Worm (Caenorhabditis elegans) whole organism, young adult: Measurements from ENCODE around the gene rml-4.

Source experiments
- B0261.1 ChIP-seq: sonication (generic microtip); optimal IDR thresholded peaks from 2 replicates; lab custom pipeline; 2016; ENCODE audit warnings: mild to moderate bottlenecking, missing genetic modification characterization, moderate library complexity, missing compliant biosample characterization
- B0336.3 ChIP-seq: fragments of 200-800 bp; sonication (Bioruptor generic); IDR thresholded peaks from 2 replicates; pipeline ENCODE4 v1.3.6; 2022; ENCODE audit warnings: missing genetic modification characterization, missing compliant biosample characterization
- D2030.7 ChIP-seq: fragments of 200-800 bp; sonication (Bioruptor generic); IDR thresholded peaks from 2 replicates; pipeline ENCODE4 v1.3.6; 2022; ENCODE audit warnings: missing genetic modification reagents, missing genetic modification characterization, missing compliant biosample characterization
- F22D6.2 ChIP-seq: sonication (generic microtip); optimal IDR thresholded peaks from 2 replicates; lab custom pipeline; 2016; ENCODE audit warnings: mild to moderate bottlenecking, missing genetic modification characterization, missing compliant biosample characterization
- F57C9.4 ChIP-seq: sonication (generic microtip); optimal IDR thresholded peaks from 2 replicates; lab custom pipeline; 2017; ENCODE audit warnings: mild to moderate bottlenecking, missing genetic modification characterization, missing compliant biosample characterization
- K12H6.12 ChIP-seq: fragments of 200-800 bp; sonication (Bioruptor generic); optimal IDR thresholded peaks from 2 replicates; lab custom pipeline; 2018; ENCODE audit warnings: mild to moderate bottlenecking, missing genetic modification characterization, missing compliant biosample characterization
- T26A5.8 ChIP-seq: sonication (generic microtip); optimal IDR thresholded peaks from 2 replicates; lab custom pipeline; 2016; ENCODE audit warnings: missing genetic modification characterization, missing compliant biosample characterization
- Y53G8AR.9 ChIP-seq: fragments of 200-800 bp; sonication (Bioruptor generic); conservative IDR thresholded peaks from 2 replicates; pipeline ENCODE4 v1.3.6; 2022; ENCODE audit warnings: missing genetic modification reagents, missing genetic modification characterization, missing compliant biosample characterization
- Y67H2A.10 ChIP-seq: fragments of 200-800 bp; sonication (Bioruptor generic); conservative IDR thresholded peaks from 2 replicates; pipeline ENCODE4 v1.3.6; 2022; ENCODE audit warnings: missing genetic modification reagents, missing genetic modification characterization, missing compliant biosample characterization
- Y79H2A.3 ChIP-seq: fragments of 200-800 bp; sonication (Bioruptor generic); conservative IDR thresholded peaks from 2 replicates; pipeline ENCODE4 v1.3.6; 2022; ENCODE audit warnings: missing genetic modification reagents, missing genetic modification characterization, missing compliant biosample characterization
- athp-1 ChIP-seq: sonication (generic microtip); optimal IDR thresholded peaks from 2 replicates; lab custom pipeline; 2017; ENCODE audit warnings: mild to moderate bottlenecking, missing genetic modification characterization, missing compliant biosample characterization
- attf-6 ChIP-seq: fragments of 200-800 bp; sonication (Bioruptor generic); IDR thresholded peaks from 2 replicates; pipeline ENCODE4 v1.3.6; 2022; ENCODE audit warnings: missing genetic modification reagents, missing genetic modification characterization, missing compliant biosample characterization
- ceh-27 ChIP-seq: fragments of 200-800 bp; sonication (Bioruptor generic); optimal IDR thresholded peaks from 2 replicates; lab custom pipeline; 2018; ENCODE audit warnings: mild to moderate bottlenecking, missing genetic modification characterization, moderate library complexity, missing compliant biosample characterization
- ceh-58 ChIP-seq: fragments of 200-800 bp; sonication (Bioruptor generic); IDR thresholded peaks from 2 replicates; pipeline ENCODE4 v1.3.6; 2022; ENCODE audit warnings: missing genetic modification characterization, missing compliant biosample characterization
- chd-7 ChIP-seq: sonication (generic microtip); optimal IDR thresholded peaks from 2 replicates; lab custom pipeline; 2016; ENCODE audit warnings: mild to moderate bottlenecking, missing genetic modification characterization, moderate library complexity, missing compliant biosample characterization
- dox-1 ChIP-seq: fragments of 200-800 bp; sonication (Bioruptor generic); IDR thresholded peaks from 2 replicates; pipeline ENCODE4 v1.3.6; 2022; ENCODE audit warnings: missing genetic modification reagents, missing genetic modification characterization, missing compliant biosample characterization
- dpff-1 ChIP-seq: sonication (generic microtip); optimal IDR thresholded peaks from 2 replicates; lab custom pipeline; 2017; ENCODE audit warnings: mild to moderate bottlenecking, missing genetic modification characterization, missing compliant biosample characterization
- egl-44 ChIP-seq: fragments of 200-800 bp; sonication (Bioruptor generic); IDR thresholded peaks from 2 replicates; pipeline ENCODE4 v1.3.6; 2022; ENCODE audit warnings: missing genetic modification reagents, missing genetic modification characterization, missing compliant biosample characterization
- gei-17 ChIP-seq: fragments of 200-800 bp; sonication (Bioruptor generic); optimal IDR thresholded peaks from 2 replicates; lab custom pipeline; 2018; ENCODE audit warnings: mild to moderate bottlenecking, missing genetic modification characterization, missing compliant biosample characterization
- hlh-26 ChIP-seq: fragments of 200-800 bp; sonication (Bioruptor generic); conservative IDR thresholded peaks from 2 replicates; pipeline ENCODE4 v1.3.6; 2022; ENCODE audit warnings: missing genetic modification reagents, missing genetic modification characterization, missing compliant biosample characterization
- hsf-1 ChIP-seq: fragments of 200-800 bp; sonication (Bioruptor generic); IDR thresholded peaks from 2 replicates; pipeline ENCODE4 v1.3.6; 2022; ENCODE audit warnings: missing genetic modification reagents, missing genetic modification characterization, missing compliant biosample characterization
- let-607 ChIP-seq, 2 experiments: fragments of 200-800 bp in 1 of 2; sonication (Bioruptor generic) in 1 of 2; sonication (generic microtip) in 1 of 2; optimal IDR thresholded peaks; 2 replicates each; lab custom pipeline; 2016 to 2018; ENCODE audit warnings: mild to moderate bottlenecking in 2 of 2, missing compliant biosample characterization in 2 of 2, missing genetic modification characterization in 2 of 2, moderate library complexity in 2 of 2, missing genotype in 1 of 2
- lin-35 ChIP-seq, 3 experiments: fragments of 150-350 bp in 2 of 3; sonication (generic microtip) in 1 of 3; optimal IDR thresholded peaks; 2 replicates each; lab custom pipeline; 2014 to 2018; ENCODE audit warnings: missing biosample characterization in 3 of 3, missing genetic modification characterization in 3 of 3, missing genetic modification reagents in 3 of 3
- lin-54 ChIP-seq: fragments of 200-800 bp; sonication (Bioruptor generic); optimal IDR thresholded peaks from 2 replicates; lab custom pipeline; 2018; ENCODE audit warnings: mild to moderate bottlenecking, missing genetic modification characterization, missing compliant biosample characterization
- lir-1 ChIP-seq: fragments of 200-800 bp; sonication (Bioruptor generic); conservative IDR thresholded peaks from 2 replicates; pipeline ENCODE4 v1.3.6; 2022; ENCODE audit warnings: missing genetic modification reagents, missing genetic modification characterization, missing compliant biosample characterization
- lsl-1 ChIP-seq: fragments of 200-800 bp; sonication (Bioruptor generic); optimal IDR thresholded peaks from 2 replicates; lab custom pipeline; 2018; ENCODE audit warnings: mild to moderate bottlenecking, missing genetic modification characterization, moderate library complexity, missing compliant biosample characterization
- lsy-27 ChIP-seq: sonication (generic microtip); optimal IDR thresholded peaks from 2 replicates; lab custom pipeline; 2017; ENCODE audit warnings: missing genetic modification characterization, mild to moderate bottlenecking, missing compliant biosample characterization, antibody characterized with exemption, missing genotype, borderline replicate concordance; ENCODE audit not compliant: insufficient read depth
- madf-10 ChIP-seq: sonication (generic microtip); optimal IDR thresholded peaks from 2 replicates; lab custom pipeline; 2016; ENCODE audit warnings: mild to moderate bottlenecking, missing genetic modification characterization, missing compliant biosample characterization
- madf-6 ChIP-seq: fragments of 200-800 bp; sonication (Bioruptor generic); IDR thresholded peaks from 2 replicates; pipeline ENCODE4 v1.3.6; 2022; ENCODE audit warnings: missing genetic modification reagents, missing genetic modification characterization, missing compliant biosample characterization
- nhr-120 ChIP-seq: fragments of 200-800 bp; sonication (Bioruptor generic); IDR thresholded peaks from 2 replicates; pipeline ENCODE4 v1.3.6; 2022; ENCODE audit warnings: missing genetic modification characterization, missing compliant biosample characterization
- nhr-179 ChIP-seq: sonication (generic microtip); optimal IDR thresholded peaks from 2 replicates; lab custom pipeline; 2016; ENCODE audit warnings: mild to moderate bottlenecking, missing genetic modification characterization, missing compliant biosample characterization
- pbrm-1 ChIP-seq: fragments of 200-800 bp; sonication (Bioruptor generic); IDR thresholded peaks from 2 replicates; pipeline ENCODE4 v1.3.6; 2022; ENCODE audit warnings: missing genetic modification reagents, missing genetic modification characterization, missing compliant biosample characterization
- snpc-1.1 ChIP-seq: sonication (generic microtip); optimal IDR thresholded peaks from 2 replicates; lab custom pipeline; 2017; ENCODE audit warnings: missing genetic modification characterization, mild to moderate bottlenecking, missing compliant biosample characterization, antibody characterized with exemption, moderate library complexity, missing genotype, missing genetic modification reagents; ENCODE audit not compliant: insufficient read depth
- snpc-1.3 ChIP-seq: sonication (generic microtip); optimal IDR thresholded peaks from 2 replicates; lab custom pipeline; 2017; ENCODE audit warnings: missing genetic modification characterization, mild to moderate bottlenecking, missing compliant biosample characterization, antibody characterized with exemption, moderate library complexity, missing genotype, missing genetic modification reagents; ENCODE audit not compliant: insufficient read depth
- xnd-1 ChIP-seq: sonication (generic microtip); optimal IDR thresholded peaks from 2 replicates; lab custom pipeline; 2016; ENCODE audit warnings: missing genotype, missing genetic modification reagents, missing genetic modification characterization, missing compliant biosample characterization
- ztf-25 ChIP-seq: fragments of 200-800 bp; sonication (Bioruptor generic); IDR thresholded peaks from 2 replicates; pipeline ENCODE4 v1.3.6; 2022; ENCODE audit warnings: missing genetic modification reagents, missing genetic modification characterization, missing compliant biosample characterization
- ztf-26 ChIP-seq: sonication (generic microtip); optimal IDR thresholded peaks from 2 replicates; lab custom pipeline; 2017; ENCODE audit warnings: missing genetic modification characterization, missing compliant biosample characterization

Gene rml-4

DNA sequence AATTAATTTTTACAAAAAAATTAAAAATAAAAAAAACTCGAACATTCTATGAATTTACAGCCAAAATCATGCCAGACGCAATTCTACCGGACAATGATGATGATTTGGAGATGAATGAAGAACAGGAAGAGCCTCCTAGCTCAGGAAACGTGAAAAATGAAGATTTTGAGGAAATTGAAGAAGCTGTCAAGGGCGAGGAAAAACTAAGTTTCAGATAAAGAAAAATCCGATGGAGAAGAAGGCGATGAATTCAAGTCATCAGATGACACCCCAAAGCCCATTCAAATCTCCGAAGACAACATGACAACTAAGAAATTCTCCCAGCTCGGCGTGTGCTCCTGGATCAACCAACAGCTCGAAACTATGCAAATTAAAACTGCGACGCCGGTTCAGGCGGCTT is 26.9 kb downstream of the rml-4 start, which contains the start of gene Y52E8A.1:
Gene Y52E8A.1, plus strand, starts transcription at position 301 of the 400 bp plus-strand sequence.
- TF ChIP-seq D2030.7 (GFP tag; lab: Robert Waterston, UW) (no peak), egl-44 (GFP tag; lab: Robert Waterston, UW) (no peak), hsf-1 (GFP tag; lab: Robert Waterston, UW) (no peak), ceh-27 (GFP tag; lab: Kevin White, UChicago) (no peak), madf-6 (no peak), let-607 (tag; optimal IDR thresholded peaks at IDR 0.05; lab: Kevin White, UChicago) (no peak), ztf-25 (GFP tag; lab: Robert Waterston, UW) (no peak), lsy-27 (tag; lab: Kevin White, UChicago) (no peak), snpc-1.1 (tag; lab: Kevin White, UChicago) (no peak), hlh-26 (no peak), B0261.1 (tag; lab: Kevin White, UChicago) (no peak), madf-10 (tag; lab: Kevin White, UChicago) (no peak), attf-6 (GFP tag; lab: Robert Waterston, UW) (no peak), snpc-1.3 (no peak), K12H6.12 (tag; lab: Kevin White, UChicago) (no peak), F57C9.4 (tag; lab: Kevin White, UChicago) (no peak), lin-35 (GFP tag; optimal IDR thresholded peaks at IDR 0.05; lab: Kevin White, UChicago) (no peak), dox-1 (GFP tag; lab: Robert Waterston, UW) (no peak)

DNA sequence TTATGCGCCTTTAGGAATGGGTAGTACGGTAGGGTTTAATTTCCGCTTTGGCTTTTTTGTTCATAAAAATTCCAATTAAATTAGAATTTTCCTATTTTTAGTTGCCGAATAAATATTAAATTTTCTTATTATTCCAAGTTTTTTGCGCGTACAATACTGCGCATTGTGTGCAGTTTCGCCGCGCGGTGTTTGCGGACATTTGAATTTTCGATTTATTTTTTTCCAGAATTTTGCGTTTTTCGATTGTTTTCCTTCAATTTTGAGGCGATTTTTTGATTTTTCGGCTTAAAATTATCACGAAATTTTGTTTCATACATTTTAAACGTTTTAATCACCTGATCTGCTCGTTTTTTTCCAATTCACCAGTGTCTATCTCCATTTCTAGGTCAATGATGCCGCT is 28.0 kb downstream of the rml-4 start, which contains the start of gene H20J04.6:
Gene H20J04.6, plus strand, starts transcription at position 386 of the 400 bp plus-strand sequence.
- TF ChIP-seq Y67H2A.10 (GFP tag; lab: Robert Waterston, UW) = no peak
- TF ChIP-seq gei-17 (GFP tag; lab: Kevin White, UChicago) = no peak
- peak; percentile 13 for TF ChIP-seq lin-54
- TF ChIP-seq madf-6 = peak; percentile 27; the same call in 1 of the 2 replicates
- TF ChIP-seq B0336.3 = no peak
- TF ChIP-seq T26A5.8 (tag; lab: Kevin White, UChicago) = no peak
- TF ChIP-seq lir-1 = no peak
- peak; percentile 10 for TF ChIP-seq snpc-1.3
- TF ChIP-seq Y79H2A.3 = no peak
- no peak for TF ChIP-seq xnd-1 (tag; lab: Kevin White, UChicago)
- peak; percentile 19 for TF ChIP-seq lsl-1 (GFP tag; lab: Kevin White, UChicago)
- no peak for TF ChIP-seq athp-1 (tag; lab: Kevin White, UChicago)
- TF ChIP-seq lin-35 (GFP tag; optimal IDR thresholded peaks at IDR 0.05; lab: Kevin White, UChicago) = no peak
- TF ChIP-seq, all 124 proteins: peak for 4

DNA sequence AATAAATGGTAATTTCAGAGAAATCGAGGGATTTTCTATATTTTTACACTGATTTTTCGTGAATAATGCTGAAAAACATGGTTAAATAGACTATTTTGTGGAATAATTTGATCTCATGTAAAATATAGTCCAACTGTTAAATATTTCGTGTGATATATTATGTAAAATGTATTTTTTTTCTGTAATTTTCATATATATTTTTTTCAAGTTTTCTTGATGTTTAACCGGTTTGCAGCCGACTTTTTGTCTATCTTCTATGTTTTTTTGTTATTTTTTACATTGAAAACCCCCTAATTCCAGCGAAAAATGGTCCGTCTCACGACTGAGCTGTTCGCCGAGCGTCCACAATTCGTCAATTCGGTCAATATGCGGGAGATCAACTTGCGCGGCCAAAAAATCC is 29.2 kb downstream of the rml-4 start, which contains the start of gene mog-2:
Gene mog-2, plus strand, starts transcription at position 301 of the 400 bp plus-strand sequence.
- TF ChIP-seq K12H6.12 (tag; lab: Kevin White, UChicago) (no peak), Y53G8AR.9 (GFP tag; lab: Robert Waterston, UW) (no peak)

DNA sequence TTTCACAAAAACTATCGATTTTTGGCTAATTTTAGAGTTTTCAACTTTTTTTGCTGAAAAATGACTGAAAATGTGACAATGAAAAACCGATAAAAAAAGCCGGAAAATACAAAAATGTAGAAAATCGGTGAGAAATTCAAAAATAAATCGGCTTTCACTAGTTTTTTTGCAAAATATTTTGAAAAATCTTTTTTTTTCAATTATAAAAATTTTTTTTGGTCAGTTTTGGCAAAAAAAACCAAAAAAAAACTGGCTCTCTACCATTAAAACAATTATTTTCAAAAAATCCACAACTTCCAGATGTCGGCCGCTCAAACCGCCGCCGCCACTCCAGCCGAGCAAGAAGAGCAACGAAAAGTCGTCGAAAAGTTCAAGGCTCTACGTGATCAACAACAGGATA is 31.5 kb downstream of the rml-4 start, which contains the start of gene pfd-2:
Gene pfd-2, plus strand, starts transcription at position 301 of the 400 bp plus-strand sequence.
- no peak for TF ChIP-seq ceh-58 (GFP tag; lab: Robert Waterston, UW)
- TF ChIP-seq F22D6.2 = no peak
- no peak for TF ChIP-seq nhr-179 (tag; lab: Kevin White, UChicago)
- TF ChIP-seq ztf-26 (tag; lab: Kevin White, UChicago) = no peak
- TF ChIP-seq pbrm-1 (GFP tag; lab: Robert Waterston, UW) = no peak
- TF ChIP-seq dpff-1 (tag; lab: Kevin White, UChicago) = no peak
- TF ChIP-seq nhr-120 (GFP tag; lab: Robert Waterston, UW) = no peak
- no peak for TF ChIP-seq Y53G8AR.9 (GFP tag; lab: Robert Waterston, UW)
- TF ChIP-seq chd-7 (tag; lab: Kevin White, UChicago) = no peak
- TF ChIP-seq egl-44 (GFP tag; lab: Robert Waterston, UW) = no peak
- TF ChIP-seq T26A5.8 (tag; lab: Kevin White, UChicago) = no peak
